Worm (Caenorhabditis elegans) whole organism, L2 larva: Measurements from ENCODE around the gene spl-3.
A peak's percentile ranks its signal among the peaks of the same experiment; 100 is the strongest.

Experiments used
- C34F6.9 ChIP-seq: fragments of 150-350 bp; optimal IDR thresholded peaks from 2 replicates; lab custom pipeline; 2014; ENCODE audit warnings: missing biosample characterization, missing genetic modification characterization
- ama-1 ChIP-seq: fragments of 150-350 bp; optimal IDR thresholded peaks from 2 replicates; lab custom pipeline; 2018; ENCODE audit warnings: inconsistent platforms
- ceh-16 ChIP-seq: fragments of 150-350 bp; optimal IDR thresholded peaks from 2 replicates; lab custom pipeline; 2014; ENCODE audit warnings: missing biosample characterization, missing genetic modification characterization
- ceh-82 ChIP-seq: fragments of 150-350 bp; optimal IDR thresholded peaks from 2 replicates; lab custom pipeline; 2014; ENCODE audit warnings: missing biosample characterization, missing genetic modification characterization
- lin-13 ChIP-seq: fragments of 150-350 bp; optimal IDR thresholded peaks from 2 replicates; lab custom pipeline; 2014; ENCODE audit warnings: missing biosample characterization, missing genetic modification reagents, missing genetic modification characterization
- lin-39 ChIP-seq: fragments of 150-350 bp; optimal IDR thresholded peaks from 2 replicates; lab custom pipeline; 2014; ENCODE audit warnings: missing biosample characterization, missing genetic modification reagents, missing genetic modification characterization
- mab-5 ChIP-seq: fragments of 150-350 bp; optimal IDR thresholded peaks from 2 replicates; lab custom pipeline; 2014; ENCODE audit warnings: missing biosample characterization, missing genetic modification characterization
- mbf-1 ChIP-seq: sonication (generic microtip); optimal IDR thresholded peaks from 2 replicates; lab custom pipeline; 2017; ENCODE audit warnings: missing biosample characterization, missing genetic modification characterization
- nhr-129 ChIP-seq: fragments of 150-350 bp; optimal IDR thresholded peaks from 2 replicates; lab custom pipeline; 2014; ENCODE audit warnings: missing biosample characterization, missing genetic modification characterization
- skn-1 ChIP-seq: sonication (generic microtip); optimal IDR thresholded peaks from 2 replicates; lab custom pipeline; 2017; ENCODE audit warnings: missing biosample characterization, missing genetic modification characterization
- sma-9 ChIP-seq, 2 experiments: fragments of 150-350 bp in 1 of 2; sonication (generic microtip) in 1 of 2; optimal IDR thresholded peaks; 2 replicates each; lab custom pipeline; 2014 to 2016; ENCODE audit warnings: missing genetic modification characterization in 2 of 2, mild to moderate bottlenecking in 1 of 2, missing biosample characterization in 1 of 2, missing compliant biosample characterization in 1 of 2, missing genetic modification reagents in 1 of 2, moderate library complexity in 1 of 2
- snpc-4 ChIP-seq: fragments of 150-350 bp; optimal IDR thresholded peaks from 2 replicates; lab custom pipeline; 2014; ENCODE audit warnings: missing biosample characterization, missing genetic modification characterization
- unc-62 ChIP-seq: fragments of 150-350 bp; optimal IDR thresholded peaks from 2 replicates; lab custom pipeline; 2014; ENCODE audit warnings: missing biosample characterization, missing genetic modification reagents, missing genetic modification characterization
- ztf-11 ChIP-seq: sonication (generic microtip); optimal IDR thresholded peaks from 2 replicates; lab custom pipeline; 2017; ENCODE audit warnings: missing biosample characterization, missing genetic modification characterization

DNA sequence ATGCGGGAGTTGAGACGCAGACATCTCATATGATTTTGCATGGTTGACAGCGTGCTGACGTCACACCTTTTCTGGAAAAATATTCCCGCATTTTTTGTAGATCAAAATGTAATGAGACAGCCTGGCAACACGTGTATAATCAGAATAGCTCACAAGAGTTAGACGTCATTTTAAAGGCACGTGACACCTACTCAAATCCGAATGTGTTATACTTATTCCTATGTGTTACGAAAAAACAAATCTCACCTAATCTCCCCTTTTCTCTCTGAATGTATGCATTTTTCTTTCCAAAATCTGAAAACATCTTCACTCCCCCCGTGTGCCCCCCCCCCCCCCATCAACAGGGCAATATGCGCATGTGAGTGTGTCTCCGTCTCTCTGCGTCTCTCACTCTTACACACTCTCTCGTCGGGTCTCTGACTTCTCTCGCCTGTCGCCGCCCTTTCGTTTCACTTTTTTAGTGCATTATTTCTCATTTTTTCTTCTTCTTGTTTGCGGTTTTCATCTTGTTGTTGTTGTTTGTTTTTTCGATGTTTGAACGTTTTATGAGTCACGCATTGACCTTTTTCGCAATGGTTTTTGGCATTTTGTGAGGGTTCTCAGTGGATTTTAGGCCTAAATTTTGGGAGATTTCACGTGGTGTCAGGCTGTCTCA, 24.4 kb upstream of the spl-3 start:
- TF ChIP-seq ama-1 (lab: Kevin White, UChicago) (no peak), C34F6.9 (tag; lab: Kevin White, UChicago) (peak; percentile 60), mab-5 (tag; lab: Kevin White, UChicago) (peak; percentile 12), skn-1 (no peak), ceh-16 (tag; lab: Kevin White, UChicago) (no peak), ztf-11 (tag; lab: Kevin White, UChicago) (no peak), unc-62 (GFP tag; lab: Kevin White, UChicago) (no peak), nhr-129 (peak; percentile 37), lin-13 (GFP tag; lab: Kevin White, UChicago) (peak; percentile 3), snpc-4 (no peak), ceh-82 (tag; lab: Kevin White, UChicago) (no peak), sma-9 (GFP tag; optimal IDR thresholded peaks at IDR 0.05; lab: Kevin White, UChicago) (peak; percentile 45), sma-9 (tag; optimal IDR thresholded peaks at IDR 0.05; lab: Kevin White, UChicago) (no peak), lin-39 (no peak), mbf-1 (tag; lab: Kevin White, UChicago) (no peak)
